Fruit fly (Drosophila melanogaster) whole organism, prepupa: ENCODE data around the gene Elo68beta.

Experiments
- CG10631 ChIP-seq: fragments of 200-800 bp; sonication (Bioruptor generic); optimal IDR thresholded peaks from 2 replicates; lab custom pipeline; 2016; ENCODE audit warnings: missing biosample characterization, missing genetic modification characterization
- CG10669 ChIP-seq: fragments of 200-800 bp; sonication (Bioruptor generic); optimal IDR thresholded peaks from 3 replicates; lab custom pipeline; 2018; ENCODE audit warnings: missing biosample characterization, mild to moderate bottlenecking, missing genetic modification characterization, moderate library complexity
- CG11294 ChIP-seq: fragments of 200-800 bp; sonication (Bioruptor generic); IDR thresholded peaks from 2 replicates; pipeline ENCODE4 v1.3.6; 2022; ENCODE audit warnings: missing biosample characterization, missing genetic modification characterization
- CG11762 ChIP-seq: fragments of 200-800 bp; sonication (Bioruptor generic); optimal IDR thresholded peaks from 3 replicates; lab custom pipeline; 2016; ENCODE audit warnings: missing biosample characterization, missing genetic modification characterization; ENCODE audit not compliant: insufficient read depth
- CG1621 ChIP-seq: fragments of 200-800 bp; sonication (Bioruptor generic); optimal IDR thresholded peaks from 3 replicates; lab custom pipeline; 2018; ENCODE audit warnings: missing biosample characterization, mild to moderate bottlenecking, missing genetic modification characterization
- CG16779 ChIP-seq: fragments of 200-800 bp; sonication (Bioruptor generic); optimal IDR thresholded peaks from 3 replicates; lab custom pipeline; 2017; ENCODE audit warnings: missing biosample characterization, mild to moderate bottlenecking, missing genetic modification characterization
- CG3032 ChIP-seq: fragments of 200-800 bp; optimal IDR thresholded peaks from 2 replicates; lab custom pipeline; 2019; ENCODE audit warnings: missing biosample characterization, mild to moderate bottlenecking, missing genetic modification characterization, moderate library complexity
- CG31627 ChIP-seq: fragments of 200-800 bp; sonication (Bioruptor generic); optimal IDR thresholded peaks from 3 replicates; lab custom pipeline; 2016; ENCODE audit warnings: missing biosample characterization, missing genetic modification characterization
- CG32006 ChIP-seq: fragments of 200-800 bp; sonication (Bioruptor generic); optimal IDR thresholded peaks from 3 replicates; lab custom pipeline; 2017; ENCODE audit warnings: missing biosample characterization, mild to moderate bottlenecking, missing genetic modification characterization
- CG34406 ChIP-seq: fragments of 200-800 bp; sonication (Bioruptor generic); optimal IDR thresholded peaks from 3 replicates; lab custom pipeline; 2016; ENCODE audit warnings: missing biosample characterization, missing genetic modification characterization
- CG3919 ChIP-seq: fragments of 200-800 bp; sonication (Bioruptor generic); optimal IDR thresholded peaks from 3 replicates; lab custom pipeline; 2016; ENCODE audit warnings: missing biosample characterization, missing genetic modification characterization
- CG4318 ChIP-seq: fragments of 200-800 bp; sonication (Bioruptor generic); optimal IDR thresholded peaks from 3 replicates; lab custom pipeline; 2017; ENCODE audit warnings: missing biosample characterization, mild to moderate bottlenecking, missing genetic modification characterization
- CG6163 ChIP-seq: fragments of 200-800 bp; sonication (Bioruptor generic); IDR thresholded peaks from 3 replicates; pipeline ENCODE4 v1.3.6; 2022; ENCODE audit warnings: missing biosample characterization, missing genetic modification characterization
- CG6276 ChIP-seq: fragments of 200-800 bp; sonication (Bioruptor generic); optimal IDR thresholded peaks from 2 replicates; lab custom pipeline; 2017; ENCODE audit warnings: missing biosample characterization, mild to moderate bottlenecking, missing genetic modification characterization
- CG6792 ChIP-seq: fragments of 200-800 bp; sonication (Bioruptor generic); optimal IDR thresholded peaks from 3 replicates; lab custom pipeline; 2016; ENCODE audit warnings: missing biosample characterization, missing genetic modification characterization
- CG6808 ChIP-seq: fragments of 200-800 bp; sonication (Bioruptor generic); optimal IDR thresholded peaks from 3 replicates; lab custom pipeline; 2017; ENCODE audit warnings: missing biosample characterization, missing genetic modification characterization, mild to moderate bottlenecking, moderate library complexity, missing genetic modification reagents
- CG7368 ChIP-seq: fragments of 200-800 bp; sonication (Bioruptor generic); optimal IDR thresholded peaks from 3 replicates; lab custom pipeline; 2016; ENCODE audit warnings: missing biosample characterization, missing genetic modification characterization
- CG8119 ChIP-seq: fragments of 200-800 bp; sonication (Bioruptor generic); IDR thresholded peaks from 3 replicates; pipeline ENCODE4 v1.3.6; 2022; ENCODE audit warnings: missing biosample characterization, missing genetic modification characterization
- CG9139 ChIP-seq: fragments of 200-800 bp; sonication (Bioruptor generic); optimal IDR thresholded peaks from 3 replicates; lab custom pipeline; 2017; ENCODE audit warnings: missing biosample characterization, mild to moderate bottlenecking, missing genetic modification characterization
- Eip78C ChIP-seq: fragments of 200-800 bp; sonication (Bioruptor generic); peaks from one replicate; lab custom pipeline; 2016; ENCODE audit warnings: missing biosample characterization, missing genetic modification characterization
- Eip93F ChIP-seq: fragments of 200-800 bp; sonication (Bioruptor generic); optimal IDR thresholded peaks from 2 replicates; lab custom pipeline; 2016; ENCODE audit warnings: missing biosample characterization, mild to moderate bottlenecking, missing genetic modification characterization
- Ets21C ChIP-seq: fragments of 200-800 bp; sonication (Bioruptor generic); optimal IDR thresholded peaks from 3 replicates; lab custom pipeline; 2016; ENCODE audit warnings: missing biosample characterization, missing genetic modification characterization
- Ets96B ChIP-seq: fragments of 200-800 bp; optimal IDR thresholded peaks from 2 replicates; lab custom pipeline; 2019; ENCODE audit warnings: missing biosample characterization, mild to moderate bottlenecking, missing genetic modification characterization, moderate library complexity
- Gug ChIP-seq: fragments of 200-800 bp; sonication (Bioruptor generic); IDR thresholded peaks from 2 replicates; pipeline ENCODE4 v1.3.6; 2022; ENCODE audit warnings: missing biosample characterization, missing genetic modification characterization
- Hr38 ChIP-seq: sonication (Bioruptor generic); optimal IDR thresholded peaks from 2 replicates; lab custom pipeline; 2016; ENCODE audit warnings: missing biosample characterization, missing genetic modification characterization
- Hr4 ChIP-seq: fragments of 200-800 bp; sonication (Bioruptor generic); optimal IDR thresholded peaks from 3 replicates; lab custom pipeline; 2016; ENCODE audit warnings: missing biosample characterization, missing genetic modification characterization
- Lpt ChIP-seq: fragments of 200-800 bp; sonication (Bioruptor generic); optimal IDR thresholded peaks from 3 replicates; lab custom pipeline; 2016; ENCODE audit warnings: missing biosample characterization, missing genetic modification characterization
- Met ChIP-seq: fragments of 200-800 bp; sonication (Bioruptor generic); optimal IDR thresholded peaks from 3 replicates; lab custom pipeline; 2016; ENCODE audit warnings: missing biosample characterization, missing genetic modification characterization
- OdsH ChIP-seq: fragments of 200-800 bp; sonication (Bioruptor generic); optimal IDR thresholded peaks from 3 replicates; lab custom pipeline; 2016; ENCODE audit warnings: missing biosample characterization, missing genetic modification characterization
- Sox14 ChIP-seq: fragments of 200-800 bp; sonication (Bioruptor generic); optimal IDR thresholded peaks from 3 replicates; lab custom pipeline; 2016; ENCODE audit warnings: missing biosample characterization, missing genetic modification characterization
- Sox15 ChIP-seq: fragments of 200-800 bp; sonication (Bioruptor generic); optimal IDR thresholded peaks from 3 replicates; lab custom pipeline; 2016; ENCODE audit warnings: missing biosample characterization, missing genetic modification characterization
- achi ChIP-seq: fragments of 200-800 bp; sonication (Bioruptor generic); optimal IDR thresholded peaks from 3 replicates; lab custom pipeline; 2016; ENCODE audit warnings: missing biosample characterization, missing genetic modification characterization
- acj6 ChIP-seq: fragments of 200-800 bp; sonication (Bioruptor generic); optimal IDR thresholded peaks from 3 replicates; lab custom pipeline; 2016; ENCODE audit warnings: missing biosample characterization, missing genetic modification characterization
- cyc ChIP-seq: fragments of 200-800 bp; sonication (Bioruptor generic); optimal IDR thresholded peaks from 3 replicates; lab custom pipeline; 2016; ENCODE audit warnings: missing biosample characterization, missing genetic modification characterization
- dac ChIP-seq: fragments of 200-800 bp; sonication (Bioruptor generic); optimal IDR thresholded peaks from 2 replicates; lab custom pipeline; 2017; ENCODE audit warnings: missing biosample characterization, mild to moderate bottlenecking, missing genetic modification characterization
- dsx ChIP-seq: fragments of 200-800 bp; optimal IDR thresholded peaks from 3 replicates; lab custom pipeline; 2019; ENCODE audit warnings: missing biosample characterization, mild to moderate bottlenecking, missing genetic modification characterization, moderate library complexity; ENCODE audit not compliant: poor library complexity, severe bottlenecking
- eg ChIP-seq: fragments of 200-800 bp; sonication (Bioruptor generic); IDR thresholded peaks from 3 replicates; pipeline ENCODE4 v1.3.6; 2022; ENCODE audit warnings: missing biosample characterization, missing genetic modification characterization
- esn ChIP-seq: fragments of 200-800 bp; sonication (Bioruptor generic); optimal IDR thresholded peaks from 2 replicates; lab custom pipeline; 2016; ENCODE audit warnings: missing biosample characterization, mild to moderate bottlenecking, missing genetic modification characterization, moderate library complexity
- fkh ChIP-seq: fragments of 200-800 bp; sonication (Bioruptor generic); optimal IDR thresholded peaks from 3 replicates; lab custom pipeline; 2017; ENCODE audit warnings: missing biosample characterization, mild to moderate bottlenecking, missing genetic modification characterization, moderate library complexity
- lz ChIP-seq: fragments of 200-800 bp; sonication (Bioruptor generic); optimal IDR thresholded peaks from 3 replicates; lab custom pipeline; 2016; ENCODE audit warnings: missing biosample characterization, missing genetic modification characterization
- net ChIP-seq: fragments of 200-800 bp; sonication (Bioruptor generic); optimal IDR thresholded peaks from 3 replicates; lab custom pipeline; 2016; ENCODE audit warnings: missing biosample characterization, missing genetic modification characterization
- pdm3 ChIP-seq: fragments of 200-800 bp; sonication (Bioruptor generic); optimal IDR thresholded peaks from 3 replicates; lab custom pipeline; 2016; ENCODE audit warnings: missing biosample characterization, missing genetic modification characterization
- salr ChIP-seq, 2 experiments: fragments of 200-800 bp; sonication (Bioruptor generic); optimal IDR thresholded peaks; 3 replicates each; lab custom pipeline; 2016 to 2018; ENCODE audit warnings: missing biosample characterization in 2 of 2, missing genetic modification characterization in 2 of 2, mild to moderate bottlenecking in 1 of 2
- spab ChIP-seq: fragments of 200-800 bp; sonication (Bioruptor generic); optimal IDR thresholded peaks from 2 replicates; lab custom pipeline; 2017; ENCODE audit warnings: missing biosample characterization, mild to moderate bottlenecking, missing genetic modification characterization, missing genetic modification reagents
- svp ChIP-seq: fragments of 200-800 bp; sonication (Bioruptor generic); peaks from one replicate; lab custom pipeline; 2016; ENCODE audit warnings: missing biosample characterization, missing genetic modification characterization
- vri ChIP-seq: fragments of 200-800 bp; sonication (Bioruptor generic); optimal IDR thresholded peaks from 3 replicates; lab custom pipeline; 2016; ENCODE audit warnings: missing biosample characterization, mild to moderate bottlenecking, missing genetic modification characterization

Elo68beta gene

DNA sequence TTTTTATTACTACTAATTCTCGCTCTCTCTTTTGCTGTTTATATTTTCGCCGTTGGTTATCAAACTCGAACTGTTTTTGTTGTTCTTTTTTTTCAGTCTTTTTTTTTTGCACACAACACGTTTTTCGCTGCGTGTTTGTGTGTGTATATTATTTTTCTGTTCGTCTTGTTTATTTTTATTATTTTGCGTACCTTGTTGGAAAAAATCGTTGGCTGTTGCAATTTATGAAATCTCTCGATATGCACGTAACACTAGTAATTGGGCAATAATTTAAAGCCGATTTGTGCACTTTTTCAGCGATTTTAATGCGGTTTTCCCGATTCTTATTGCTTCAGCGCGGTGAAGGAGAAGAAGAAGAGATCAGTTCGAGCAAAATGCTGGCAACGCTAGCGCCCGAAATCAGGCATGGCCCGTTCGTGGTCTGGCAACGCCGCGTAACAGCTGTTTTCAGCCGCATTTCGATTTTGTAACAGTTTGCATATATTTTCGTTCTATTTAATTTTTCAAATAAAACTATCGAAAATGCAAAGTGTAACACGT, 19.0 kb upstream of the Elo68beta start, which contains the start of the genes FoxK and mRpL2 (continued):
- no peak for TF ChIP-seq CG31627 (GFP tag; lab: Kevin White, UChicago)
- TF ChIP-seq CG10631 (GFP tag; lab: Kevin White, UChicago) = peak; percentile 47
- TF ChIP-seq Ets21C = peak; percentile 22
- peak; percentile 90 for TF ChIP-seq Eip78C (GFP tag; lab: Kevin White, UChicago)
- no peak for TF ChIP-seq acj6 (GFP tag; lab: Kevin White, UChicago)
- peak; percentile 57 for TF ChIP-seq CG11762 (GFP tag; lab: Kevin White, UChicago)
- no peak for TF ChIP-seq Eip93F
- TF ChIP-seq CG9139 = peak; percentile 94
- TF ChIP-seq CG16779 (tag; lab: Kevin White, UChicago) = peak; percentile 90
- TF ChIP-seq eg (GFP tag; lab: Robert Waterston, UW) = peak; percentile 89
- peak; percentile 63 for TF ChIP-seq CG3919 (GFP tag; lab: Kevin White, UChicago)
- TF ChIP-seq CG6163 = peak; percentile 83
- TF ChIP-seq lz (GFP tag; lab: Kevin White, UChicago) = no peak
- peak; percentile 85 for TF ChIP-seq vri (GFP tag; lab: Kevin White, UChicago)
- TF ChIP-seq CG8119 (GFP tag; lab: Robert Waterston, UW) = peak; percentile 92
- TF ChIP-seq CG6808 (GFP tag; lab: Kevin White, UChicago) = peak; percentile 96
- peak; percentile 62 for TF ChIP-seq Met

DNA sequence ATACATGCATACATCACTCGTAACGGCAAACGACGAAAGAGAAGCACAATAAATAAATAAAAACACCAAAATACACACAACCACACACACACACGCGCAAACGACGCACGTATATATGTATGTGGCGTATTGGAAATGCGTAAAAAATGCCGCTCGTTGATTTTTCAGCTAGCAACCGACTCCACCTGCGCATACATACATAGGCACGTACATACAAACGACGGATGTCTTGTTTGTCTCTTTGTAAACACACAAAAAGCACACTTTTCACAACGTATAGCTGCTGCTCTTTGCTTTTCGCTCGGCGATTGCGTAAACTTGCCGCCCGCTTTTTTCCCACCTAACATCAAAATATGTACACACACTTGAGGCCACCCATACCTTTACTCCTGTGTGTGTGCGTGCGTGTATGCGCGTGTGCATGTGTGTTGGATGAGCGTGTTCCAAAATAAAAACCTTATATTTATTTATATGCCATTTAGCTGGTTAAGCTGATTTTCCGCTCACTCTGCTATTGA, 18.5 kb upstream of the Elo68beta start:
- TF ChIP-seq dac (GFP tag; lab: Kevin White, UChicago) = no peak
- TF ChIP-seq CG16779 (tag; lab: Kevin White, UChicago) = no peak
- TF ChIP-seq vri (GFP tag; lab: Kevin White, UChicago) = peak; percentile 78
- TF ChIP-seq fkh (GFP tag; lab: Kevin White, UChicago) = peak; percentile 98

DNA sequence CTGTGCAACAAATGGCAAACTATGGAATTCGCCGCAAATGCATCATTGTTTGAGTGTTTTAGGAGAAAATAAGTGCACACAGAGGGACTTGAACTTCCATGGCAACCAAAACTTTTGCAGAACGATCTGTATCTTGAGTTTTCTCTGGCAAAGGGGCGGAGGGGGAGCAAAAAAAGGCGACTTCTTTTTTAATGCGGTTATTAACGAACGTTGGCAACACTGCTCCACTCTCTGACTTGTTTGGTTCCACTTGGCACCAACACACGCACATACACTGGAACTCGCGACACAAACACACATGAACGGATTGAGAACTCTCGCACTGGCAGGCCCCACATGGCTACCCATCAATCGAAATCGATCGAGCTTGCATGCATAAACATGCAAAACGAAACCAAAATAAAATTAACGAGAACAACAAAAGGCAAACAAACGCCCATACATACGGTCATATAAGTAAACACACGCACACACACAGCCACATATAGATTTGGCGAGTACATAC, 17.9 kb upstream of the Elo68beta start:
- no peak for TF ChIP-seq CG1621 (tag; lab: Kevin White, UChicago)
- no peak for TF ChIP-seq Hr38 (GFP tag; lab: Kevin White, UChicago)
- 0 out of 2 replicates have a peak, but pooled peaks have one; percentile 9 for TF ChIP-seq Gug (GFP tag; lab: Robert Waterston, UW)
- TF ChIP-seq eg (GFP tag; lab: Robert Waterston, UW) = peak; percentile 60; the same call in 2 of the 3 replicates
- TF ChIP-seq spab (GFP tag; lab: Kevin White, UChicago) = no peak
- no peak for TF ChIP-seq net (GFP tag; lab: Kevin White, UChicago)
- no peak for TF ChIP-seq dsx (GFP tag; lab: Kevin White, UChicago)
- TF ChIP-seq CG6792 (GFP tag; lab: Kevin White, UChicago) = no peak
- TF ChIP-seq pdm3 (GFP tag; lab: Kevin White, UChicago) = no peak
- no peak for TF ChIP-seq CG6276
- no peak for TF ChIP-seq Hr4
- TF ChIP-seq Sox15 (GFP tag; lab: Kevin White, UChicago) = no peak
- TF ChIP-seq CG11762 (GFP tag; lab: Kevin White, UChicago) = no peak
- TF ChIP-seq Lpt = no peak
- no peak for TF ChIP-seq CG32006 (GFP tag; lab: Kevin White, UChicago)
- TF ChIP-seq Sox14 (GFP tag; lab: Kevin White, UChicago) = peak; percentile 18
- TF ChIP-seq CG7368 (GFP tag; lab: Kevin White, UChicago) = no peak
- no peak for TF ChIP-seq cyc (GFP tag; lab: Kevin White, UChicago)
- TF ChIP-seq Ets96B (tag; lab: Kevin White, UChicago) = no peak
- TF ChIP-seq OdsH (GFP tag; lab: Kevin White, UChicago) = no peak
- TF ChIP-seq CG9139 = peak; percentile 13
- no peak for TF ChIP-seq CG4318 (GFP tag; lab: Kevin White, UChicago)
- no peak for TF ChIP-seq CG10669
- no peak for TF ChIP-seq CG34406 (GFP tag; lab: Kevin White, UChicago)
- TF ChIP-seq Met = peak; percentile 5
- TF ChIP-seq salr (GFP tag; optimal IDR thresholded peaks at IDR 0.05; lab: Kevin White, UChicago) = peak in 1 of 2 experiments; percentile 19
- TF ChIP-seq CG3032 (tag; lab: Kevin White, UChicago) = peak; percentile 4
- no peak for TF ChIP-seq CG10631 (GFP tag; lab: Kevin White, UChicago)
- TF ChIP-seq esn (GFP tag; lab: Kevin White, UChicago) = peak; percentile 1
- no peak for TF ChIP-seq achi (GFP tag; lab: Kevin White, UChicago)
- no peak for TF ChIP-seq CG11294 (GFP tag; lab: Robert Waterston, UW)
- peak; percentile 60 for TF ChIP-seq svp (GFP tag; lab: Kevin White, UChicago)
- TF ChIP-seq CG31627 (GFP tag; lab: Kevin White, UChicago) = peak; percentile 19
- TF ChIP-seq CG6163 = peak; percentile 60; the same call in 2 of the 3 replicates
